Worm (Caenorhabditis elegans) whole organism, early embryonic: ENCODE results near the gene K08B5.1.

Source experiments
- B0310.2 ChIP-seq: sonication (generic microtip); optimal IDR thresholded peaks from 2 replicates; lab custom pipeline; 2016; ENCODE audit warnings: mild to moderate bottlenecking, missing genetic modification characterization, missing compliant biosample characterization
- F13C5.2 ChIP-seq: sonication (generic microtip); optimal IDR thresholded peaks from 2 replicates; lab custom pipeline; 2017; ENCODE audit warnings: mild to moderate bottlenecking, missing genetic modification characterization, inconsistent platforms, missing compliant biosample characterization
- aly-1 ChIP-seq: sonication (generic microtip); optimal IDR thresholded peaks from 2 replicates; lab custom pipeline; 2016; ENCODE audit warnings: missing genetic modification characterization, missing compliant biosample characterization
- ama-1 ChIP-seq: fragments of 150-350 bp; optimal IDR thresholded peaks from 2 replicates; lab custom pipeline; 2014
- ceh-13 ChIP-seq: fragments of 200-800 bp; sonication (Bioruptor generic); optimal IDR thresholded peaks from 2 replicates; lab custom pipeline; 2018; ENCODE audit warnings: mild to moderate bottlenecking, missing genetic modification characterization, missing compliant biosample characterization
- ceh-36 ChIP-seq: sonication (generic microtip); optimal IDR thresholded peaks from 2 replicates; lab custom pipeline; 2016; ENCODE audit warnings: missing genetic modification characterization, inconsistent platforms, missing compliant biosample characterization
- flt-1 ChIP-seq: fragments of 200-800 bp; sonication (Bioruptor generic); IDR thresholded peaks from 2 replicates; pipeline ENCODE4 v1.3.6; 2022; ENCODE audit warnings: missing genetic modification characterization, missing compliant biosample characterization
- hmbx-1 ChIP-seq: sonication (generic microtip); optimal IDR thresholded peaks from 2 replicates; lab custom pipeline; 2016; ENCODE audit warnings: mild to moderate bottlenecking, missing genetic modification characterization, missing compliant biosample characterization
- hmg-4 ChIP-seq: fragments of 200-800 bp; sonication (Bioruptor generic); optimal IDR thresholded peaks from 2 replicates; lab custom pipeline; 2018; ENCODE audit warnings: mild to moderate bottlenecking, missing genetic modification characterization, missing compliant biosample characterization
- hnd-1 ChIP-seq: sonication (generic microtip); optimal IDR thresholded peaks from 2 replicates; lab custom pipeline; 2016; ENCODE audit warnings: missing genetic modification characterization, missing compliant biosample characterization
- pes-1 ChIP-seq: fragments of 200-800 bp; sonication (Bioruptor generic); IDR thresholded peaks from 2 replicates; pipeline ENCODE4 v1.3.6; 2022; ENCODE audit warnings: missing genetic modification reagents, missing genetic modification characterization, missing compliant biosample characterization
- scrt-1 ChIP-seq: fragments of 200-800 bp; sonication (Bioruptor generic); IDR thresholded peaks from 2 replicates; pipeline ENCODE4 v1.3.6; 2022; ENCODE audit warnings: missing genetic modification characterization, missing compliant biosample characterization
- tbx-11 ChIP-seq: fragments of 200-800 bp; sonication (Bioruptor generic); IDR thresholded peaks from 2 replicates; pipeline ENCODE4 v1.3.6; 2022; ENCODE audit warnings: missing genetic modification characterization, missing compliant biosample characterization
- tra-4 ChIP-seq: sonication (generic microtip); optimal IDR thresholded peaks from 2 replicates; lab custom pipeline; 2017; ENCODE audit warnings: missing genetic modification characterization, missing compliant biosample characterization

DNA sequence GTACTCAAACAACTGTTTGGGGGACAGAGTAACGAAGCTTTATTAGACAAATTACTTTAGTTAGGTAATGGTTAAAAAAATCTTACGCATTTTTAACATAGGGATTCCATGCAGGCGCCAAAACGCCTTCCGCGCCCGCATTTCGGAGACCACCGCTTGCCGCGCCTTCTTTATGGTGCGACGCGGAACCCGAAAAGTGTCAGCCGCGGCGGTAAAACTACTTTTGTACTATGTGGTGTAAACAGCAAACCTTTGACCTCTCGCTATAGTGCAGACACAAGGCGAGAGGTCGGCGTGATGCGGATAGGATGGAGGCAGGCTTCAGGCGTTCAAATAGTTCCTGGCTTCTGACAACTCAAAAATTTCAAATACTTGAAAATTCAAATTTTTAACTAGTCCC is 17.0 kb downstream of the K08B5.1 start:
- TF ChIP-seq B0310.2 (no peak), ceh-13 (GFP tag; lab: Kevin White, UChicago) (no peak), tbx-11 (GFP tag; lab: Robert Waterston, UW) (no peak), scrt-1 (GFP tag; lab: Robert Waterston, UW) (no peak), ama-1 (lab: Kevin White, UChicago) (no peak), flt-1 (no peak), pes-1 (no peak), hnd-1 (tag; lab: Kevin White, UChicago) (no peak), hmbx-1 (no peak), F13C5.2 (no peak), tra-4 (no peak), ceh-36 (tag; lab: Kevin White, UChicago) (no peak), aly-1 (tag; lab: Kevin White, UChicago) (no peak), hmg-4 (GFP tag; lab: Kevin White, UChicago) (no peak)
